Worm (Caenorhabditis elegans): ENCODE data around the gene C29F5.8.

The C29F5.8 gene

DNA sequence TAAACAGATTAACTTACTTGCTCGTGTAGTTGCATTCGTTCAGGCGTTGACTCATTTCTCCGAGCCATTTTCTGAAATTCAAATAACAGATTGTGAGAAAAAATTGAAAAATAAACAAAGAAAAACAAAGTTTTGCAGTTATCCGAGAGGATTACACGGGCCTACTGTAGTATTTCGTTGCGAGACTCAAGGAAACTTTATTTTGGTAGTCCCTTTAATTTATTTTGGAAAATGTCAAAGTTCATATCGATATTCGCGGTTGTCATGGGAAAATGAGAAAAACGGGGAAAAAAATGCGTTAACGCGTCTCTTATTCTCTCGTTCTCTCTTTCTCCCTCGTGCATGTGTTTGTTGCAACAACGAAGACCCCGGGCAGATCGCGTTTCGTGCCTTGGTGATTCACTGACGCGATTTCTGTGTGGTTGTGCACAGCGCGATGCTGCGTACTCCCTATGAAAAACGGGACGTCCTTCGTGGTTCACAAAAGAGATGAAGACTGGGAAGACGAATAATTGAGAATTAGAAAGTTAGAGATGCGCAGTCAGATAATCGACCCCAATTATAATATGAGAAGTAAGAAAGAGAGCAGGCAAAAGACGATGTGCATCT lies 25.1 kb downstream of the C29F5.8 start, which contains the start of gene set-4:
Gene set-4 (minus strand): TSS at position 120 of the 609 bp plus-strand sequence.
- TF ChIP-seq mls-2 (tag; optimal IDR thresholded peaks at IDR 0.05) = peak; percentile 67
- TF ChIP-seq bed-3 (GFP tag; optimal IDR thresholded peaks at IDR 0.05) = peak; percentile 10
- peak; percentile 75 for TF ChIP-seq ces-1 (GFP tag; optimal IDR thresholded peaks at IDR 0.05)
- peak; percentile 66 for TF ChIP-seq ceh-43 (GFP tag; optimal IDR thresholded peaks at IDR 0.05)
- TF ChIP-seq cnd-1 (tag; optimal IDR thresholded peaks at IDR 0.05) = peak; percentile 55
- peak; percentile 82 for TF ChIP-seq sptf-1 (tag; optimal IDR thresholded peaks at IDR 0.05)
- peak; percentile 12 for TF ChIP-seq unc-39 (tag; optimal IDR thresholded peaks at IDR 0.05)
- TF ChIP-seq nhr-12 (tag; optimal IDR thresholded peaks at IDR 0.05) = no peak
- TF ChIP-seq mep-1 (tag; optimal IDR thresholded peaks at IDR 0.05) = peak; percentile 87
- peak; percentile 76 for TF ChIP-seq hlh-1 (tag; optimal IDR thresholded peaks at IDR 0.05)
- peak; percentile 46 for TF ChIP-seq ceh-39 (tag; optimal IDR thresholded peaks at IDR 0.05)
- TF ChIP-seq lsy-2 (tag; optimal IDR thresholded peaks at IDR 0.05) = peak; percentile 76
- TF ChIP-seq unc-62 (GFP tag; optimal IDR thresholded peaks at IDR 0.05) = peak; percentile 73
- no peak for TF ChIP-seq sem-2 (GFP tag; optimal IDR thresholded peaks at IDR 0.05)
- peak; percentile 87 for TF ChIP-seq lin-13 (tag; optimal IDR thresholded peaks at IDR 0.05)
- peak; percentile 49 for TF ChIP-seq M03D4.4 (tag; optimal IDR thresholded peaks at IDR 0.05)
- no peak for TF ChIP-seq blmp-1 (tag; optimal IDR thresholded peaks at IDR 0.05)
- TF ChIP-seq ham-2 (GFP tag; optimal IDR thresholded peaks at IDR 0.05) = no peak
- TF ChIP-seq tbx-8 (GFP tag; optimal IDR thresholded peaks at IDR 0.05) = no peak
- no peak for TF ChIP-seq flh-1 (GFP tag; optimal IDR thresholded peaks at IDR 0.05)
- peak; percentile 8 for TF ChIP-seq elt-1 (tag; optimal IDR thresholded peaks at IDR 0.05; ENCODE audit: borderline replicate concordance, insufficient read depth)
- TF ChIP-seq drap-1 (GFP tag; optimal IDR thresholded peaks at IDR 0.05) = peak; percentile 71
- no peak for TF ChIP-seq nhr-2 (tag; optimal IDR thresholded peaks at IDR 0.05)
- TF ChIP-seq zip-8 (tag; optimal IDR thresholded peaks at IDR 0.05) = no peak
- TF ChIP-seq nhr-237 (tag; optimal IDR thresholded peaks at IDR 0.05) = peak; percentile 71
- TF ChIP-seq unc-120 (tag; optimal IDR thresholded peaks at IDR 0.05; ENCODE audit: poor library complexity, severe bottlenecking) = peak; percentile 31
- TF ChIP-seq mab-5 (tag; optimal IDR thresholded peaks at IDR 0.05) = no peak
- TF ChIP-seq ceh-83 (GFP tag; optimal IDR thresholded peaks at IDR 0.05) = no peak
- peak; percentile 55 for TF ChIP-seq ztf-11 (tag; optimal IDR thresholded peaks at IDR 0.05)
- no peak for TF ChIP-seq nhr-76 (tag; optimal IDR thresholded peaks at IDR 0.05)
- no peak for TF ChIP-seq elt-3 (tag; optimal IDR thresholded peaks at IDR 0.05)
- peak; percentile 64 for TF ChIP-seq pha-4 (tag; optimal IDR thresholded peaks at IDR 0.05)
- no peak for TF ChIP-seq snpc-4 (tag; optimal IDR thresholded peaks at IDR 0.05)
- no peak for TF ChIP-seq lin-32 (GFP tag; optimal IDR thresholded peaks at IDR 0.05)
- no peak for TF ChIP-seq nhr-28 (tag; optimal IDR thresholded peaks at IDR 0.05)

DNA sequence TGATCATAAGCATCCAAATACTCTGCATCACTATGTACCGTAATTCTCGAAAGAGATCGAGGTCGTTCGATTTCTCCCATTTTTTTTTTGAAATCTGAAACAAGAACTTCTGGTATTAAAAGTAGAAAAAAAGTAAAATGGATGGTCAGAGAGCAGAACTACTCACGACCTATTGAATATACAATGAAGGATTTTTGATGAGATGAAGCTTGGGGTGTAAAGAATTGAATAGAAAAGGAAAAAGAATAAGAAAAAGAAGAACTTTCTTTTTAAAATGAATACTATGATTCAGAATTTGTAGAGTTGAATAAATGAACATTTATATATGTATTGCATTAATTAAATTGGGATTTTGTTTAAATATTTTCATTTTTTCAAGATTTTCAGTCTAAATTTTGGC lies 27.7 kb downstream of the C29F5.8 start, which contains the start of gene ttc-39B:
Gene ttc-39B (minus strand): TSS at position 101 of the 400 bp plus-strand sequence.
- no peak for TF ChIP-seq ceh-83 (GFP tag; optimal IDR thresholded peaks at IDR 0.05)
- no peak for TF ChIP-seq ces-1 (GFP tag; optimal IDR thresholded peaks at IDR 0.05)
- TF ChIP-seq mep-1 (tag; optimal IDR thresholded peaks at IDR 0.05) = no peak
- no peak for TF ChIP-seq nhr-12 (tag; optimal IDR thresholded peaks at IDR 0.05)

DNA sequence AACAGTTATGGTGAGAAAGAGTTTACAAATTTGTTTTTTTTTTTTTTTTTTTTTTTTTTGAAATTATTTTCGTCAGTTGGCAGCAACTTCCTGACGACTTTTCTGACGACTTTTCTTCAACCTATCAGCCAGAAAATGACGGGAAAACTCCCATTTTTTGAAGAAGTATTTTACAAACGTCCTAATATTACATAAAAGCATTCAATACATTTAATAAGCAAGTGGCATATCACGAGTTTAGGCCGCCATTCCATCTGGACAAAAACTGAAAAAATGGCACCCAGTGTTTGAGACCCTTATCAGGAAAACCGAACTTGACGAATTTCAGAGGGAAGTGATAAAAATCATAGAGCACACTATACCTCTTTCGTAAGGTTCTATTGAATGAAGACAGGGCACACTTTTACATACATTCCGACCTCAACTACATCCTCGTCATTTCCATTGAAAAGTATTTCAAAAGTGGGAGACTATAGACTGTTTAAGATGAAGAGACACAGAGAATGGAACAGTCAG lies 28.6 kb downstream of the C29F5.8 start:
- no peak for TF ChIP-seq elt-1 (tag; optimal IDR thresholded peaks at IDR 0.05; ENCODE audit: borderline replicate concordance, insufficient read depth)
- no peak for TF ChIP-seq zip-8 (tag; optimal IDR thresholded peaks at IDR 0.05)
- no peak for TF ChIP-seq unc-39 (tag; optimal IDR thresholded peaks at IDR 0.05)
- no peak for TF ChIP-seq unc-120 (tag; optimal IDR thresholded peaks at IDR 0.05; ENCODE audit: poor library complexity, severe bottlenecking)
- no peak for TF ChIP-seq M03D4.4 (tag; optimal IDR thresholded peaks at IDR 0.05)
- no peak for TF ChIP-seq ceh-83 (GFP tag; optimal IDR thresholded peaks at IDR 0.05)
- no peak for TF ChIP-seq nhr-2 (tag; optimal IDR thresholded peaks at IDR 0.05)
- no peak for TF ChIP-seq snpc-4 (tag; optimal IDR thresholded peaks at IDR 0.05)
- no peak for TF ChIP-seq blmp-1 (tag; optimal IDR thresholded peaks at IDR 0.05)
- no peak for TF ChIP-seq tbx-8 (GFP tag; optimal IDR thresholded peaks at IDR 0.05)
- no peak for TF ChIP-seq nhr-28 (tag; optimal IDR thresholded peaks at IDR 0.05)
- no peak for TF ChIP-seq ceh-39 (tag; optimal IDR thresholded peaks at IDR 0.05)
